Worm (Caenorhabditis elegans) whole organism, late embryonic: ENCODE results near the gene nhr-241.

Experiments used
- ama-1 ChIP-seq: fragments of 150-350 bp; optimal IDR thresholded peaks from 2 replicates; lab custom pipeline; 2014
- fkh-6 ChIP-seq: sonication (generic microtip); optimal IDR thresholded peaks from 2 replicates; lab custom pipeline; 2016; ENCODE audit warnings: missing genetic modification characterization, missing compliant biosample characterization
- hlh-15 ChIP-seq: sonication (generic microtip); optimal IDR thresholded peaks from 2 replicates; lab custom pipeline; 2016; ENCODE audit warnings: missing genetic modification characterization, missing compliant biosample characterization
- lin-11 ChIP-seq: fragments of 200-800 bp; sonication (Bioruptor generic); optimal IDR thresholded peaks from 2 replicates; lab custom pipeline; 2018; ENCODE audit warnings: mild to moderate bottlenecking, missing genetic modification characterization, missing compliant biosample characterization
- pag-3 ChIP-seq: sonication (generic microtip); optimal IDR thresholded peaks from 2 replicates; lab custom pipeline; 2016; ENCODE audit warnings: missing compliant biosample characterization, missing genetic modification characterization, borderline replicate concordance
- pha-4 ChIP-seq: fragments of 150-350 bp; optimal IDR thresholded peaks from 2 replicates; lab custom pipeline; 2018; ENCODE audit warnings: missing biosample characterization, missing genetic modification reagents, missing genetic modification characterization
- rnt-1 ChIP-seq: sonication (generic microtip); optimal IDR thresholded peaks from 2 replicates; lab custom pipeline; 2016; ENCODE audit warnings: missing genetic modification characterization, missing compliant biosample characterization

ce11 chrV:18746937-18747660 lies 47.8 kb downstream of the nhr-241 start, which contains the start of gene clec-251:
- TF ChIP-seq rnt-1 (tag; lab: Kevin White, UChicago) (no peak), ama-1 (lab: Kevin White, UChicago) (no peak), fkh-6 (tag; lab: Kevin White, UChicago) (no peak), pha-4 (tag; lab: Kevin White, UChicago) (no peak), pag-3 (no peak), lin-11 (tag; lab: Kevin White, UChicago) (no peak), hlh-15 (no peak)
